Worm (Caenorhabditis elegans) whole organism, late embryonic: Measurements from ENCODE around the gene T04B2.3.

ENCODE experiments used
- ama-1 ChIP-seq: fragments of 150-350 bp; optimal IDR thresholded peaks from 2 replicates; lab custom pipeline; 2014
- ceh-31 ChIP-seq: sonication (generic microtip); optimal IDR thresholded peaks from 2 replicates; lab custom pipeline; 2016; ENCODE audit warnings: missing genetic modification characterization, missing compliant biosample characterization
- ceh-9 ChIP-seq: sonication (generic microtip); optimal IDR thresholded peaks from 2 replicates; lab custom pipeline; 2016; ENCODE audit warnings: mild to moderate bottlenecking, missing genetic modification characterization, inconsistent platforms, missing compliant biosample characterization
- dve-1 ChIP-seq: sonication (generic microtip); optimal IDR thresholded peaks from 2 replicates; lab custom pipeline; 2017; ENCODE audit warnings: antibody characterized with exemption, mild to moderate bottlenecking, missing genetic modification characterization, missing compliant biosample characterization
- hlh-30 ChIP-seq: sonication (generic microtip); optimal IDR thresholded peaks from 2 replicates; lab custom pipeline; 2017; ENCODE audit warnings: antibody characterized with exemption, missing genetic modification characterization, missing compliant biosample characterization; ENCODE audit not compliant: insufficient read depth
- pax-1 ChIP-seq: fragments of 150-350 bp; optimal IDR thresholded peaks from 2 replicates; lab custom pipeline; 2014; ENCODE audit warnings: missing biosample characterization, missing genetic modification characterization
- pha-4 ChIP-seq: fragments of 150-350 bp; optimal IDR thresholded peaks from 2 replicates; lab custom pipeline; 2018; ENCODE audit warnings: missing biosample characterization, missing genetic modification reagents, missing genetic modification characterization
- sox-2 ChIP-seq: fragments of 200-800 bp; sonication (Bioruptor generic); IDR thresholded peaks from 2 replicates; pipeline ENCODE4 v1.3.6; 2022; ENCODE audit warnings: missing genetic modification reagents, missing genetic modification characterization, missing compliant biosample characterization
- sox-4 ChIP-seq: sonication (generic microtip); optimal IDR thresholded peaks from 2 replicates; lab custom pipeline; 2017; ENCODE audit warnings: mild to moderate bottlenecking, missing genetic modification characterization, inconsistent platforms, missing compliant biosample characterization
- unc-86 ChIP-seq: sonication (generic microtip); optimal IDR thresholded peaks from 2 replicates; lab custom pipeline; 2016; ENCODE audit warnings: missing genetic modification characterization, missing compliant biosample characterization
- zip-5 ChIP-seq: sonication (generic microtip); optimal IDR thresholded peaks from 2 replicates; lab custom pipeline; 2016; ENCODE audit warnings: missing genetic modification characterization, missing compliant biosample characterization
- ztf-16 ChIP-seq: sonication (generic microtip); optimal IDR thresholded peaks from 2 replicates; lab custom pipeline; 2017; ENCODE audit warnings: missing genetic modification characterization, missing compliant biosample characterization

DNA sequence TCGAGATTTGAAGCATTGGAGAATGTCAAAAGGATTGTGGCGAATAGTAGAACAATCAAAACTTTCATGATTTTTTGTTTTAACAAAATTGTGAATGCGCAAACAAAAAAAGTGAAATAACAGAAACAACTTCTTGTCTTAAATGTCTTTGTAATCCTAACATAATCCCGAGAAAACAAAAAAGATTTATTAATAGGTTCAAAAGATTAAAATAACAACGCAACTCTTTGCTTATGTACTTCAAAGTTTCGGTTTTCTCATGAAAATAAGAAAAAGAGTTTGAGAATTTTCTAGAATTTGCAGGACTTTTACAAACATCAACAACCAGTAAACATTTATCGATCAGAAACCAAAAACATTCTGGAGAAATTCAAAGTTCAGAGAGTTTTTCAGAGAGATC is 42.6 kb downstream of the T04B2.3 start, which contains the start of gene ttr-39:
- TF ChIP-seq pax-1 (tag; lab: Kevin White, UChicago) (no peak), ceh-9 (tag; lab: Kevin White, UChicago) (no peak), pha-4 (tag; lab: Kevin White, UChicago) (no peak), dve-1 (no peak), ceh-31 (tag; lab: Kevin White, UChicago) (no peak), hlh-30 (tag; lab: Kevin White, UChicago) (no peak), ztf-16 (tag; lab: Kevin White, UChicago) (no peak), sox-4 (tag; lab: Kevin White, UChicago) (no peak), zip-5 (no peak), ama-1 (lab: Kevin White, UChicago) (no peak), sox-2 (no peak), unc-86 (tag; lab: Kevin White, UChicago) (no peak)
